Fruit fly (Drosophila melanogaster): Measurements from ENCODE around the gene Uba4.

Uba4 gene

dm6 chr2L:8530189-8530588 lies 13.0 kb downstream of the Uba4 start:
- no peak for TF ChIP-seq jim (GFP tag; optimal IDR thresholded peaks at IDR 0.05)
- TF ChIP-seq sage (GFP tag; optimal IDR thresholded peaks at IDR 0.05), result no peak
- TF ChIP-seq Myc (optimal IDR thresholded peaks at IDR 0.05), result no peak

dm6 chr2L:8532790-8533189 lies 15.6 kb downstream of the Uba4 start:
- no peak for TF ChIP-seq psq (GFP tag; optimal IDR thresholded peaks at IDR 0.05)
- TF ChIP-seq lola (GFP tag; optimal IDR thresholded peaks at IDR 0.05), result no peak
- TF ChIP-seq Sp1 (GFP tag; optimal IDR thresholded peaks at IDR 0.05), result no peak
- no peak for TF ChIP-seq pan (optimal IDR thresholded peaks at IDR 0.05)
- TF ChIP-seq Hr83 (GFP tag; optimal IDR thresholded peaks at IDR 0.05; ENCODE audit: poor library complexity, severe bottlenecking), result no peak
- TF ChIP-seq Hnf4 (GFP tag; optimal IDR thresholded peaks at IDR 0.05), result no peak
- TF ChIP-seq Mio (GFP tag; optimal IDR thresholded peaks at IDR 0.05), result no peak
- no peak for TF ChIP-seq CrebA (GFP tag; optimal IDR thresholded peaks at IDR 0.05; ENCODE audit: borderline replicate concordance)
- no peak for TF ChIP-seq HLH106 (tag; optimal IDR thresholded peaks at IDR 0.05)
- no peak for TF ChIP-seq Vsx2 (GFP tag; optimal IDR thresholded peaks at IDR 0.05; ENCODE audit: partially characterized antibody)
- no peak for TF ChIP-seq OdsH (GFP tag; optimal IDR thresholded peaks at IDR 0.05)
- no peak for TF ChIP-seq ey (GFP tag; optimal IDR thresholded peaks at IDR 0.05)
- no peak for TF ChIP-seq Myc (optimal IDR thresholded peaks at IDR 0.05)
- no peak for TF ChIP-seq N (GFP tag; optimal IDR thresholded peaks at IDR 0.05)
- no peak for TF ChIP-seq dsf (GFP tag; optimal IDR thresholded peaks at IDR 0.05; ENCODE audit: borderline replicate concordance)
- TF ChIP-seq Jra (GFP tag; optimal IDR thresholded peaks at IDR 0.05), result no peak
- no peak for TF ChIP-seq h (GFP tag; optimal IDR thresholded peaks at IDR 0.05)
- TF ChIP-seq usp (GFP tag; optimal IDR thresholded peaks at IDR 0.05), result no peak
- no peak for TF ChIP-seq br (GFP tag; optimal IDR thresholded peaks at IDR 0.05)
- no peak for TF ChIP-seq dmrt93B (GFP tag; optimal IDR thresholded peaks at IDR 0.05)

- no peak for TF ChIP-seq lola (GFP tag; optimal IDR thresholded peaks at IDR 0.05)
- no peak for TF ChIP-seq sage (GFP tag; optimal IDR thresholded peaks at IDR 0.05)
- no peak for TF ChIP-seq fru (GFP tag; optimal IDR thresholded peaks at IDR 0.05)
- TF ChIP-seq N (GFP tag; optimal IDR thresholded peaks at IDR 0.05), result no peak
- TF ChIP-seq usp (GFP tag; optimal IDR thresholded peaks at IDR 0.05), result no peak
- no peak for TF ChIP-seq sv (GFP tag; optimal IDR thresholded peaks at IDR 0.05)
- TF ChIP-seq GATAd (GFP tag; optimal IDR thresholded peaks at IDR 0.05), result no peak
- TF ChIP-seq Hnf4 (GFP tag; optimal IDR thresholded peaks at IDR 0.05), result no peak
- no peak for TF ChIP-seq Dif (GFP tag; optimal IDR thresholded peaks at IDR 0.05; ENCODE audit: partially characterized antibody)
- no peak for TF ChIP-seq Hr78 (GFP tag; optimal IDR thresholded peaks at IDR 0.05)
- TF ChIP-seq ey (GFP tag; optimal IDR thresholded peaks at IDR 0.05), result no peak
- TF ChIP-seq dl (GFP tag; optimal IDR thresholded peaks at IDR 0.05; ENCODE audit: insufficient read depth in 1 of 2, partially characterized antibody in 2 of 2), result no peak
- no peak for TF ChIP-seq brk (GFP tag; optimal IDR thresholded peaks at IDR 0.05)
- no peak for TF ChIP-seq h (GFP tag; optimal IDR thresholded peaks at IDR 0.05)
- TF ChIP-seq CG32264 (GFP tag; optimal IDR thresholded peaks at IDR 0.05), result no peak
- TF ChIP-seq tai (GFP tag; optimal IDR thresholded peaks at IDR 0.05), result no peak
- no peak for TF ChIP-seq pan (optimal IDR thresholded peaks at IDR 0.05)
- TF ChIP-seq Hr83 (GFP tag; optimal IDR thresholded peaks at IDR 0.05; ENCODE audit: poor library complexity, severe bottlenecking), result no peak
- no peak for TF ChIP-seq dmrt93B (GFP tag; optimal IDR thresholded peaks at IDR 0.05)
Measured at dm6 chr2L:8533632-8534031, 16.4 kb downstream of the Uba4 start.

dm6 chr2L:8534118-8534514 lies 16.9 kb downstream of the Uba4 start:
- TF ChIP-seq N (GFP tag; optimal IDR thresholded peaks at IDR 0.05) (no peak), Myc (optimal IDR thresholded peaks at IDR 0.05) (peak; percentile 47), Abd-B (GFP tag; optimal IDR thresholded peaks at IDR 0.05) (no peak), rgr (GFP tag; optimal IDR thresholded peaks at IDR 0.05) (no peak), dmrt93B (GFP tag; optimal IDR thresholded peaks at IDR 0.05) (no peak), woc (GFP tag; optimal IDR thresholded peaks at IDR 0.05) (no peak), tai (GFP tag; optimal IDR thresholded peaks at IDR 0.05) (no peak), psq (GFP tag; optimal IDR thresholded peaks at IDR 0.05) (no peak)

All from whole organism, wandering third instar larva.